Fruit fly (Drosophila melanogaster) whole organism, pupa: ENCODE measurements around the gene AstCC.

Experiments used
- CG12605 ChIP-seq: fragments of 200-800 bp; sonication (Bioruptor generic); IDR thresholded peaks from 2 replicates; pipeline ENCODE4 v1.3.6; 2022; ENCODE audit warnings: missing biosample characterization, missing genetic modification characterization
- CG13204 ChIP-seq: fragments of 200-800 bp; sonication (Bioruptor generic); optimal IDR thresholded peaks from 2 replicates; lab custom pipeline; 2018; ENCODE audit warnings: missing biosample characterization, mild to moderate bottlenecking, missing genetic modification characterization, moderate library complexity
- CG32121 ChIP-seq: fragments of 200-800 bp; sonication (Bioruptor generic); IDR thresholded peaks from 2 replicates; pipeline ENCODE4 v1.3.6; 2022; ENCODE audit warnings: missing biosample characterization, missing genetic modification characterization
- CG8159 ChIP-seq: fragments of 200-800 bp; sonication (Bioruptor generic); optimal IDR thresholded peaks from 3 replicates; lab custom pipeline; 2018; ENCODE audit warnings: missing biosample characterization, mild to moderate bottlenecking, missing genetic modification characterization, moderate library complexity
- CG9948 ChIP-seq: fragments of 200-800 bp; sonication (Bioruptor generic); optimal IDR thresholded peaks from 2 replicates; lab custom pipeline; 2018; ENCODE audit warnings: missing biosample characterization, mild to moderate bottlenecking, missing genetic modification characterization, moderate library complexity
- D1 ChIP-seq: fragments of 200-800 bp; sonication (Bioruptor generic); optimal IDR thresholded peaks from 2 replicates; lab custom pipeline; 2018; ENCODE audit warnings: missing biosample characterization, mild to moderate bottlenecking, missing genetic modification characterization, moderate library complexity
- EcR ChIP-seq: fragments of 200-800 bp; sonication (Bioruptor generic); optimal IDR thresholded peaks from 3 replicates; lab custom pipeline; 2019; ENCODE audit warnings: missing biosample characterization, missing genetic modification characterization, mild to moderate bottlenecking, moderate library complexity, missing genetic modification reagents
- Pif1B ChIP-seq: fragments of 200-800 bp; sonication (Bioruptor generic); optimal IDR thresholded peaks from 3 replicates; lab custom pipeline; 2016; ENCODE audit warnings: missing biosample characterization, missing genetic modification characterization
- Snoo ChIP-seq: fragments of 200-800 bp; sonication (Bioruptor generic); optimal IDR thresholded peaks from 3 replicates; lab custom pipeline; 2017; ENCODE audit warnings: missing biosample characterization, mild to moderate bottlenecking, missing genetic modification characterization, inconsistent platforms
- fd96Ca ChIP-seq: fragments of 200-800 bp; sonication (Bioruptor generic); IDR thresholded peaks from 3 replicates; pipeline ENCODE4 v1.3.6; 2022; ENCODE audit warnings: missing biosample characterization, missing genetic modification characterization
- gl ChIP-seq: fragments of 200-800 bp; sonication (Bioruptor generic); optimal IDR thresholded peaks from 2 replicates; lab custom pipeline; 2018; ENCODE audit warnings: missing biosample characterization, mild to moderate bottlenecking, missing genetic modification characterization
- rn ChIP-seq: fragments of 200-800 bp; sonication (Bioruptor generic); IDR thresholded peaks from 2 replicates; pipeline ENCODE4 v1.3.6; 2022; ENCODE audit warnings: missing biosample characterization, missing genetic modification characterization

DNA sequence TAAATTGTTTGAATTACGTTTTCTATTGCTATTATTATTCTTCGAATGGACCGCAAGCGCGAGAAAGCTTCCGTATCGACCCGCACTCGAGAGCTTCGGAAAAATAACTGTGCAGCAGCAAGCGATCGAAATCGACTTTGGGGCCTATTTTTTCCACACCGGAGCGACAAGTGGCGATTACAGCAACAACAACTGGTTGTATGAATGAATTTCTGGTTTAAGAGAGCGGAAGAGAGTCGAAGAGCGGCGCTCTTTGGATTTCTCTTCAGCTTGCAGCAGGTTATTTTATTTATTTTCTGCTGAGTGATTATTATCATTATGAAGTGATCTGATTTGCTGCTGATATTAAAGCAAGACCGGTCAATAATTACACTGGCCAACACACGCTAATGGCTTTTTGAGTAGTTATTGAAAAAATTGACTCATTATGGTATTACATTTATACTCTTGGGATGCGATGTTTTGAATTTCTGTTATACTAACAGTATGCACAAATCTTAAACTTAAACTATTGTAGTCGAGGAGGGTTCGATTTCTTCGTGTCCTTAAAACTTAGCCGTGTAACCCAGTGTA lies 18.1 kb downstream of the AstCC start, which contains the start of gene Samuel:
- TF ChIP-seq CG12605 (GFP tag; lab: Robert Waterston, UW) (peak; percentile 84), D1 (tag; lab: Kevin White, UChicago) (peak; percentile 31), Snoo (tag; lab: Kevin White, UChicago) (peak; percentile 38), EcR (GFP tag; lab: Kevin White, UChicago) (peak; percentile 58), CG9948 (tag; lab: Kevin White, UChicago) (peak; percentile 18), Pif1B (GFP tag; lab: Kevin White, UChicago) (peak; percentile 70), CG32121 (GFP tag; lab: Robert Waterston, UW) (0 out of 2 replicates have a peak, but pooled peaks have one; percentile 19), gl (tag; lab: Kevin White, UChicago) (peak; percentile 50), fd96Ca (GFP tag; lab: Robert Waterston, UW) (no peak; the same call in 2 of the 3 replicates), rn (no peak), CG13204 (GFP tag; lab: Kevin White, UChicago) (peak; percentile 54), CG8159 (peak; percentile 68)
